Fruit fly (Drosophila melanogaster) whole organism, embryonic: ENCODE results near the gene ens.

Source experiments
- Bgb ChIP-seq: fragments of 200-800 bp; sonication (Bioruptor generic); IDR thresholded peaks from 2 replicates; pipeline ENCODE4 v1.3.6; 2022; ENCODE audit warnings: missing biosample characterization, missing genetic modification characterization; ENCODE audit not compliant: partially characterized antibody
- Blimp-1 ChIP-seq: fragments of 200-800 bp; sonication (Bioruptor generic); optimal IDR thresholded peaks from 3 replicates; lab custom pipeline; 2018; ENCODE audit warnings: missing biosample characterization, missing genetic modification characterization, mild to moderate bottlenecking, moderate library complexity, missing genetic modification reagents
- Bteb2 ChIP-seq: fragments of 200-800 bp; sonication (Bioruptor generic); optimal IDR thresholded peaks from 2 replicates; lab custom pipeline; 2016; ENCODE audit warnings: missing biosample characterization, missing genetic modification characterization
- CG1024 ChIP-seq: fragments of 200-800 bp; sonication (Bioruptor generic); IDR thresholded peaks from 2 replicates; pipeline ENCODE4 v1.3.6; 2022; ENCODE audit warnings: missing biosample characterization, missing genetic modification characterization
- CG10274 ChIP-seq: fragments of 200-800 bp; sonication (Bioruptor generic); optimal IDR thresholded peaks from 3 replicates; lab custom pipeline; 2017; ENCODE audit warnings: missing biosample characterization, mild to moderate bottlenecking, missing genetic modification characterization
- CG11560 ChIP-seq: fragments of 200-800 bp; sonication (Bioruptor generic); IDR thresholded peaks from 3 replicates; pipeline ENCODE4 v1.3.6; 2022; ENCODE audit warnings: missing biosample characterization, missing genetic modification characterization
- CG11723 ChIP-seq: fragments of 200-800 bp; sonication (Bioruptor generic); optimal IDR thresholded peaks from 2 replicates; lab custom pipeline; 2017; ENCODE audit warnings: missing biosample characterization, mild to moderate bottlenecking, missing genetic modification characterization
- CG1792 ChIP-seq: fragments of 200-800 bp; sonication (Bioruptor generic); optimal IDR thresholded peaks from 2 replicates; lab custom pipeline; 2016; ENCODE audit warnings: missing biosample characterization, missing genetic modification characterization
- CG1832 ChIP-seq: fragments of 200-800 bp; sonication (Bioruptor generic); optimal IDR thresholded peaks from 2 replicates; lab custom pipeline; 2017; ENCODE audit warnings: missing biosample characterization, mild to moderate bottlenecking, missing genetic modification characterization, inconsistent platforms
- CG31365 ChIP-seq: fragments of 200-800 bp; sonication (Bioruptor generic); optimal IDR thresholded peaks from 2 replicates; lab custom pipeline; 2018; ENCODE audit warnings: missing biosample characterization, mild to moderate bottlenecking, missing genetic modification characterization
- CG32767 ChIP-seq: fragments of 200-800 bp; sonication (Bioruptor generic); IDR thresholded peaks from 2 replicates; pipeline ENCODE4 v1.3.6; 2022; ENCODE audit warnings: missing biosample characterization, missing genetic modification characterization
- CG4404 ChIP-seq: fragments of 200-800 bp; sonication (Bioruptor generic); IDR thresholded peaks from 2 replicates; pipeline ENCODE4 v1.3.6; 2022; ENCODE audit warnings: missing biosample characterization, missing genetic modification characterization
- CG6254 ChIP-seq: fragments of 200-800 bp; sonication (Bioruptor generic); optimal IDR thresholded peaks from 3 replicates; lab custom pipeline; 2017; ENCODE audit warnings: mild to moderate bottlenecking, missing biosample characterization, missing genetic modification reagents, missing genetic modification characterization
- CG6272 ChIP-seq: fragments of 200-800 bp; sonication (Bioruptor generic); IDR thresholded peaks from 2 replicates; pipeline ENCODE4 v1.3.6; 2022; ENCODE audit warnings: missing biosample characterization, missing genetic modification characterization
- CG6654 ChIP-seq: fragments of 200-800 bp; sonication (Bioruptor generic); optimal IDR thresholded peaks from 2 replicates; lab custom pipeline; 2017; ENCODE audit warnings: missing biosample characterization, mild to moderate bottlenecking, missing genetic modification characterization
- CG6683 ChIP-seq: fragments of 200-800 bp; sonication (Bioruptor generic); optimal IDR thresholded peaks from 2 replicates; lab custom pipeline; 2017; ENCODE audit warnings: missing biosample characterization, mild to moderate bottlenecking, missing genetic modification characterization, missing genetic modification reagents
- CHES-1-like ChIP-seq: fragments of 200-800 bp; sonication (Bioruptor generic); optimal IDR thresholded peaks from 2 replicates; lab custom pipeline; 2016; ENCODE audit warnings: missing biosample characterization, missing genetic modification characterization
- Dip3 ChIP-seq: fragments of 200-800 bp; sonication (Bioruptor generic); optimal IDR thresholded peaks from 3 replicates; lab custom pipeline; 2016; ENCODE audit warnings: missing biosample characterization, missing genetic modification characterization
- Fer2 ChIP-seq: fragments of 200-800 bp; sonication (Bioruptor generic); optimal IDR thresholded peaks from 2 replicates; lab custom pipeline; 2018; ENCODE audit warnings: missing biosample characterization, mild to moderate bottlenecking, missing genetic modification characterization, moderate library complexity
- Gug ChIP-seq: fragments of 200-800 bp; sonication (Bioruptor generic); IDR thresholded peaks from 4 replicates; pipeline ENCODE4 v1.3.6; 2022; ENCODE audit warnings: missing biosample characterization, missing genetic modification characterization
- HHEX ChIP-seq: fragments of 200-800 bp; sonication (Bioruptor generic); optimal IDR thresholded peaks from 3 replicates; lab custom pipeline; 2017; ENCODE audit warnings: missing biosample characterization, mild to moderate bottlenecking, missing genetic modification characterization, missing genetic modification reagents
- HLH3B ChIP-seq: fragments of 200-800 bp; sonication (Bioruptor generic); IDR thresholded peaks from 2 replicates; pipeline ENCODE4 v1.3.6; 2022; ENCODE audit warnings: missing biosample characterization, missing genetic modification characterization
- HLH54F ChIP-seq: fragments of 200-800 bp; sonication (Bioruptor generic); optimal IDR thresholded peaks from 3 replicates; lab custom pipeline; 2016; ENCODE audit warnings: missing biosample characterization, missing genetic modification characterization
- Lim3 ChIP-seq: fragments of 200-800 bp; sonication (Bioruptor generic); IDR thresholded peaks from 2 replicates; pipeline ENCODE4 v1.3.6; 2022; ENCODE audit warnings: missing biosample characterization, missing genetic modification characterization
- Max ChIP-seq: fragments of 200-800 bp; sonication (Bioruptor generic); optimal IDR thresholded peaks from 2 replicates; lab custom pipeline; 2016; ENCODE audit warnings: missing biosample characterization, mild to moderate bottlenecking, missing genetic modification characterization
- Rx ChIP-seq: fragments of 200-800 bp; sonication (Bioruptor generic); IDR thresholded peaks from 2 replicates; pipeline ENCODE4 v1.3.6; 2022; ENCODE audit warnings: missing biosample characterization, missing genetic modification characterization
- Taf1 ChIP-seq: fragments of 200-800 bp; sonication (Bioruptor generic); IDR thresholded peaks from 2 replicates; pipeline ENCODE4 v1.3.6; 2022; ENCODE audit warnings: missing biosample characterization, missing genetic modification characterization
- Tbp ChIP-seq: fragments of >200 bp; optimal IDR thresholded peaks from 2 replicates; lab custom pipeline; 2018; ENCODE audit warnings: missing biosample characterization, missing genetic modification characterization
- YL-1 ChIP-seq: fragments of 200-800 bp; sonication (Bioruptor generic); optimal IDR thresholded peaks from 3 replicates; lab custom pipeline; 2017; ENCODE audit warnings: missing biosample characterization, mild to moderate bottlenecking, missing genetic modification characterization
- amos ChIP-seq: fragments of 200-800 bp; sonication (Bioruptor generic); IDR thresholded peaks from 2 replicates; pipeline ENCODE4 v1.3.6; 2022; ENCODE audit warnings: missing biosample characterization, missing genetic modification characterization; ENCODE audit not compliant: partially characterized antibody
- ato ChIP-seq: fragments of 200-800 bp; sonication (Bioruptor generic); IDR thresholded peaks from 2 replicates; pipeline ENCODE4 v1.3.6; 2022; ENCODE audit warnings: missing biosample characterization, missing genetic modification characterization; ENCODE audit not compliant: partially characterized antibody
- bab2 ChIP-seq: fragments of 200-800 bp; sonication (Bioruptor generic); optimal IDR thresholded peaks from 2 replicates; lab custom pipeline; 2016; ENCODE audit warnings: missing biosample characterization, missing genetic modification characterization
- bcd ChIP-seq: fragments of 200-800 bp; sonication (Bioruptor generic); optimal IDR thresholded peaks from 2 replicates; lab custom pipeline; 2017; ENCODE audit warnings: missing biosample characterization, mild to moderate bottlenecking, missing genetic modification characterization
- cato ChIP-seq: fragments of 200-800 bp; sonication (Bioruptor generic); optimal IDR thresholded peaks from 2 replicates; lab custom pipeline; 2016; ENCODE audit warnings: missing biosample characterization, missing genetic modification characterization, borderline replicate concordance
- crol ChIP-seq: fragments of 200-800 bp; sonication (Bioruptor generic); IDR thresholded peaks from 2 replicates; pipeline ENCODE4 v1.3.6; 2022; ENCODE audit warnings: missing biosample characterization, missing genetic modification characterization
- en ChIP-seq: fragments of 200-800 bp; sonication (Bioruptor generic); optimal IDR thresholded peaks from 2 replicates; lab custom pipeline; 2016; ENCODE audit warnings: missing biosample characterization, missing genetic modification characterization
- exex ChIP-seq: fragments of 200-800 bp; sonication (Bioruptor generic); optimal IDR thresholded peaks from 4 replicates; lab custom pipeline; 2018; ENCODE audit warnings: missing biosample characterization, mild to moderate bottlenecking, missing genetic modification characterization, moderate library complexity
- eyg ChIP-seq: fragments of 200-800 bp; sonication (Bioruptor generic); optimal IDR thresholded peaks from 3 replicates; lab custom pipeline; 2016; ENCODE audit warnings: missing biosample characterization, missing genetic modification characterization
- fd102C ChIP-seq: fragments of 200-800 bp; sonication (Bioruptor generic); optimal IDR thresholded peaks from 2 replicates; lab custom pipeline; 2018; ENCODE audit warnings: missing biosample characterization, mild to moderate bottlenecking, missing genetic modification characterization, moderate library complexity
- fd64A ChIP-seq: fragments of 200-800 bp; sonication (Bioruptor generic); optimal IDR thresholded peaks from 3 replicates; lab custom pipeline; 2018; ENCODE audit warnings: missing biosample characterization, mild to moderate bottlenecking, missing genetic modification characterization
- gsb ChIP-seq: fragments of 200-800 bp; sonication (Bioruptor generic); IDR thresholded peaks from 2 replicates; pipeline ENCODE4 v1.3.6; 2022; ENCODE audit warnings: missing biosample characterization, missing genetic modification characterization
- lov ChIP-seq, 2 experiments: fragments of 200-800 bp in 1 of 2; fragments of >200 bp in 1 of 2; sonication (Bioruptor generic) in 1 of 2; IDR thresholded peaks in 1 of 2; optimal IDR thresholded peaks in 1 of 2; 2 replicates in 1 of 2; 3 replicates in 1 of 2; pipeline versions ENCODE4 v1.3.6 to Lab custom; 2017 to 2022; ENCODE audit warnings: missing biosample characterization in 1 of 2, missing genetic modification characterization in 1 of 2
- oc ChIP-seq: fragments of 200-800 bp; sonication (Bioruptor generic); optimal IDR thresholded peaks from 2 replicates; lab custom pipeline; 2018; ENCODE audit warnings: missing biosample characterization, mild to moderate bottlenecking, missing genetic modification characterization, moderate library complexity
- p53 ChIP-seq: fragments of 200-800 bp; sonication (Bioruptor generic); optimal IDR thresholded peaks from 2 replicates; lab custom pipeline; 2016; ENCODE audit warnings: missing biosample characterization, missing genetic modification characterization
- pho ChIP-seq: fragments of 200-800 bp; sonication (Bioruptor generic); optimal IDR thresholded peaks from 2 replicates; lab custom pipeline; 2016; ENCODE audit warnings: missing biosample characterization, missing genetic modification characterization
- sens ChIP-seq: fragments of 200-800 bp; sonication (Bioruptor generic); peaks from one replicate; lab custom pipeline; 2016; ENCODE audit warnings: missing biosample characterization, missing genetic modification characterization
- sna ChIP-seq: fragments of 200-800 bp; sonication (Bioruptor generic); IDR thresholded peaks from 2 replicates; pipeline ENCODE4 v1.3.6; 2022; ENCODE audit warnings: missing biosample characterization, missing genetic modification characterization; ENCODE audit not compliant: partially characterized antibody
- twi ChIP-seq: fragments of 200-800 bp; optimal IDR thresholded peaks from 2 replicates; lab custom pipeline; 2019; ENCODE audit warnings: missing biosample characterization, mild to moderate bottlenecking, missing genetic modification characterization, moderate library complexity
- usp ChIP-seq: fragments of >200 bp; optimal IDR thresholded peaks from 2 replicates; lab custom pipeline; 2017; ENCODE audit warnings: missing biosample characterization, missing genetic modification characterization
- yki ChIP-seq: fragments of >200 bp; optimal IDR thresholded peaks from 3 replicates; lab custom pipeline; 2018

ens gene

DNA sequence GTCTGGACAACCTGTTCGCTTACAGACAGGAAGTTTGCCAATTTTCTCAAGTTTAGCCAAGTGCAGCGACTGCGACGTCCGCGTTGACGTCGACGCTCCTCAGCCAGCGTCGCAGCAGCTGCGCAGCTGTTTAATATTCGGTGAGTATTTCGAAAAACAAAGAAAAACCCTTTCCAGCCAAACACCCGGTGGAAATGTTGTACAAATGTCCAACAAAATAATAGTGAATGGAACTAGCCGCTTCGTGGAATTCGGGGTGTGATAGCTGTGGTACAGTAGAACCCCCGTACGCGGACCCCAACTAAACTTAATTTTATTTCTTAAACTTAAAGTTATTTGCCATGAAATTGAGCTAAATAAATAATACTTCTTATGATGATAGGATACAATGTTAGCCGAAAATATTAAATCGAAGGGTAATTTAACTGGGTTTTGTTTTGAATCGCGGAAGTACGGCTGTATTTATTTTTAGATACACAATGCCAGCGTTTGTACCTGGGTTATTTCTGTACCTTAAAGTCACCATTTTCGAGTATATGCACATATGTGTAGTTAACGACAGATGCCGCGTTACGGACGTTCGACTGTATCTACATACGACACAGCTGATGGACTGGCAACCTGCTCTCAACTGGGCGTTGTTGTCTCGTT is 25.4 kb downstream of the ens start (continued):
- TF ChIP-seq CHES-1-like (GFP tag; lab: Kevin White, UChicago) (peak; percentile 38), twi (peak; percentile 79), ato (GFP tag; lab: Robert Waterston, UW) (no peak), CG1024 (no peak), CG4404 (peak; percentile 54; the same call in 1 of the 2 replicates), sens (GFP tag; lab: Kevin White, UChicago) (peak; percentile 97), CG10274 (GFP tag; lab: Kevin White, UChicago) (peak; percentile 69), pho (GFP tag; lab: Kevin White, UChicago) (no peak), CG6272 (GFP tag; lab: Robert Waterston, UW) (peak; percentile 58), HLH54F (GFP tag; lab: Kevin White, UChicago) (peak; percentile 45), eyg (GFP tag; lab: Kevin White, UChicago) (peak; percentile 60), CG6683 (peak; percentile 60), CG11560 (tag; lab: Robert Waterston, UW) (no peak), cato (no peak), exex (tag; lab: Kevin White, UChicago) (peak; percentile 5), CG6654 (GFP tag; lab: Kevin White, UChicago) (peak; percentile 61), amos (GFP tag; lab: Robert Waterston, UW) (no peak), CG11723 (GFP tag; lab: Kevin White, UChicago) (peak; percentile 77), CG1832 (GFP tag; lab: Kevin White, UChicago) (no peak), Bgb (no peak), fd64A (GFP tag; lab: Kevin White, UChicago) (peak; percentile 5), Blimp-1 (GFP tag; lab: Kevin White, UChicago) (peak; percentile 66), oc (tag; lab: Kevin White, UChicago) (peak; percentile 41), HHEX (GFP tag; lab: Kevin White, UChicago) (peak; percentile 79), Gug (GFP tag; lab: Robert Waterston, UW) (peak; percentile 47; the same call in 2 of the 4 replicates), Tbp (no peak), fd102C (GFP tag; lab: Kevin White, UChicago) (no peak), Bteb2 (GFP tag; lab: Kevin White, UChicago) (peak; percentile 63), gsb (GFP tag; lab: Robert Waterston, UW) (no peak), p53 (no peak), CG31365 (tag; lab: Kevin White, UChicago) (peak; percentile 32), Dip3 (GFP tag; lab: Kevin White, UChicago) (peak; percentile 61), Max (peak; percentile 69), Lim3 (GFP tag; lab: Robert Waterston, UW) (no peak; the same call in 1 of the 2 replicates), sna (no peak), Taf1 (0 out of 2 replicates have a peak, but pooled peaks have one; percentile 18), CG6254 (peak; percentile 64), crol (GFP tag; lab: Robert Waterston, UW) (no peak), bab2 (GFP tag; lab: Kevin White, UChicago) (peak; percentile 77), YL-1 (GFP tag; lab: Kevin White, UChicago) (no peak), CG32767 (GFP tag; lab: Robert Waterston, UW) (peak; percentile 41; the same call in 1 of the 2 replicates), Rx (GFP tag; lab: Robert Waterston, UW) (no peak), Fer2 (peak; percentile 30), lov (optimal IDR thresholded peaks at IDR 0.05; lab: Kevin White, UChicago) (no peak), lov (GFP tag; IDR thresholded peaks at IDR 0.05; lab: Robert Waterston, UW) (0 out of 3 replicates have a peak, but pooled peaks have one; percentile 30), yki (no peak), en (GFP tag; lab: Kevin White, UChicago) (no peak), HLH3B (GFP tag; lab: Robert Waterston, UW) (peak; percentile 21; the same call in 1 of the 2 replicates), usp (GFP tag; lab: Kevin White, UChicago) (no peak), CG1792 (GFP tag; lab: Kevin White, UChicago) (peak; percentile 38), bcd (GFP tag; lab: Kevin White, UChicago) (peak; percentile 76)
